Worm (Caenorhabditis elegans) whole organism, L4 larva: ENCODE results near the gene W08E12.6.

Source experiments
- D1046.2 ChIP-seq: fragments of 200-800 bp; sonication (Bioruptor generic); IDR thresholded peaks from 2 replicates; pipeline ENCODE4 v1.3.6; 2022; ENCODE audit warnings: missing genetic modification characterization, missing compliant biosample characterization
- F26F4.8 ChIP-seq: fragments of 200-800 bp; sonication (Bioruptor generic); conservative IDR thresholded peaks from 2 replicates; pipeline ENCODE4 v1.3.6; 2022; ENCODE audit warnings: missing genetic modification characterization, missing compliant biosample characterization
- F37D6.2 ChIP-seq: sonication (generic microtip); optimal IDR thresholded peaks from 2 replicates; lab custom pipeline; 2016; ENCODE audit warnings: mild to moderate bottlenecking, missing genetic modification characterization, missing compliant biosample characterization
- F44E2.7 ChIP-seq: fragments of 200-800 bp; sonication (Bioruptor generic); IDR thresholded peaks from 2 replicates; pipeline ENCODE4 v2.1.2; 2022; ENCODE audit warnings: missing genetic modification characterization, missing compliant biosample characterization
- F49E8.2 ChIP-seq: sonication (generic microtip); optimal IDR thresholded peaks from 2 replicates; lab custom pipeline; 2016; ENCODE audit warnings: missing compliant biosample characterization, mild to moderate bottlenecking, missing genetic modification characterization, borderline replicate concordance
- T26A8.4 ChIP-seq: fragments of 200-800 bp; sonication (Bioruptor generic); IDR thresholded peaks from 2 replicates; pipeline ENCODE4 v1.3.6; 2022; ENCODE audit warnings: missing genetic modification characterization, missing compliant biosample characterization
- Y105C5A.15 ChIP-seq: fragments of 200-800 bp; sonication (Bioruptor generic); IDR thresholded peaks from 2 replicates; pipeline ENCODE4 v1.3.6; 2022; ENCODE audit warnings: missing genetic modification characterization, missing compliant biosample characterization
- Y75B8A.6 ChIP-seq: fragments of 200-800 bp; sonication (Bioruptor generic); IDR thresholded peaks from 2 replicates; pipeline ENCODE4 v1.3.6; 2022; ENCODE audit warnings: missing genetic modification reagents, missing genetic modification characterization, missing compliant biosample characterization
- aha-1 ChIP-seq: fragments of 150-350 bp; peaks from one replicate; lab custom pipeline; 2014; ENCODE audit warnings: missing biosample characterization, missing genetic modification characterization
- ama-1 ChIP-seq: fragments of 150-350 bp; optimal IDR thresholded peaks from 2 replicates; lab custom pipeline; 2014; ENCODE audit warnings: inconsistent platforms, mixed read lengths
- arid-1 ChIP-seq: fragments of 200-800 bp; sonication (Bioruptor generic); conservative IDR thresholded peaks from 2 replicates; pipeline ENCODE4 v1.3.6; 2022; ENCODE audit warnings: missing genetic modification reagents, missing genetic modification characterization, missing compliant biosample characterization
- ceh-20 ChIP-seq: fragments of 200-800 bp; sonication (Bioruptor generic); IDR thresholded peaks from 2 replicates; pipeline ENCODE4 v1.3.6; 2022; ENCODE audit warnings: missing genetic modification reagents, missing genetic modification characterization, missing compliant biosample characterization
- ceh-44 ChIP-seq: fragments of 200-800 bp; sonication (Bioruptor generic); IDR thresholded peaks from 2 replicates; pipeline ENCODE4 v1.3.6; 2022; ENCODE audit warnings: missing genetic modification reagents, missing genetic modification characterization, missing compliant biosample characterization
- ceh-82 ChIP-seq: sonication (generic microtip); optimal IDR thresholded peaks from 2 replicates; lab custom pipeline; 2017; ENCODE audit warnings: missing biosample characterization, missing genetic modification characterization
- ctbp-1 ChIP-seq: fragments of 200-800 bp; sonication (Bioruptor generic); IDR thresholded peaks from 2 replicates; pipeline ENCODE4 v1.3.6; 2022; ENCODE audit warnings: missing genetic modification reagents, missing genetic modification characterization, missing compliant biosample characterization
- daf-16 ChIP-seq, 3 experiments: sonication (generic microtip); optimal IDR thresholded peaks; 2 replicates each; lab custom pipeline; 2016 to 2017; ENCODE audit warnings: missing genetic modification characterization in 3 of 3, missing genetic modification reagents in 3 of 3, mild to moderate bottlenecking in 2 of 3, missing compliant biosample characterization in 2 of 3, missing biosample characterization in 1 of 3, moderate library complexity in 1 of 3
- duxl-1 ChIP-seq: sonication (generic microtip); optimal IDR thresholded peaks from 2 replicates; lab custom pipeline; 2016; ENCODE audit warnings: mild to moderate bottlenecking, missing genetic modification characterization, moderate library complexity, missing compliant biosample characterization; ENCODE audit not compliant: poor library complexity
- egl-43 ChIP-seq: fragments of 200-800 bp; sonication (Bioruptor generic); IDR thresholded peaks from 2 replicates; pipeline ENCODE4 v1.3.6; 2022; ENCODE audit warnings: missing genetic modification reagents, missing genetic modification characterization, missing compliant biosample characterization
- gei-8 ChIP-seq: fragments of 200-800 bp; sonication (Bioruptor generic); optimal IDR thresholded peaks from 2 replicates; lab custom pipeline; 2018; ENCODE audit warnings: mild to moderate bottlenecking, missing genetic modification characterization, missing compliant biosample characterization
- hif-1 ChIP-seq, 2 experiments: sonication (generic microtip); optimal IDR thresholded peaks; 2 replicates each; lab custom pipeline; 2016 to 2017; ENCODE audit warnings: missing compliant biosample characterization in 2 of 2, missing genetic modification characterization in 2 of 2, missing genetic modification reagents in 2 of 2, missing genotype in 2 of 2, mild to moderate bottlenecking in 1 of 2
- hlh-11 ChIP-seq: fragments of 200-800 bp; sonication (Bioruptor generic); optimal IDR thresholded peaks from 2 replicates; lab custom pipeline; 2018; ENCODE audit warnings: mild to moderate bottlenecking, missing genetic modification characterization, missing compliant biosample characterization
- hlh-30 ChIP-seq: sonication (generic microtip); optimal IDR thresholded peaks from 2 replicates; lab custom pipeline; 2017; ENCODE audit warnings: antibody characterized with exemption, mild to moderate bottlenecking, missing genetic modification characterization, missing compliant biosample characterization; ENCODE audit not compliant: insufficient read depth
- lin-1 ChIP-seq: fragments of 200-800 bp; sonication (Bioruptor generic); IDR thresholded peaks from 2 replicates; pipeline ENCODE4 v1.3.6; 2022; ENCODE audit warnings: missing genetic modification reagents, missing genetic modification characterization, missing compliant biosample characterization
- lin-38 ChIP-seq: fragments of 200-800 bp; sonication (Bioruptor generic); IDR thresholded peaks from 2 replicates; pipeline ENCODE4 v1.3.6; 2022; ENCODE audit warnings: missing genetic modification reagents, missing genetic modification characterization, missing compliant biosample characterization
- madf-5 ChIP-seq, 2 experiments: fragments of 200-800 bp; sonication (Bioruptor generic); IDR thresholded peaks; 2 replicates each; pipeline ENCODE4 v1.3.6; 2022; ENCODE audit warnings: missing compliant biosample characterization in 2 of 2, missing genetic modification characterization in 2 of 2
- mep-1 ChIP-seq: fragments of 150-350 bp; sonication (generic microtip); optimal IDR thresholded peaks from 3 replicates; lab custom pipeline; 2014; ENCODE audit warnings: missing biosample characterization, missing genetic modification characterization
- mes-2 ChIP-seq: sonication (generic microtip); optimal IDR thresholded peaks from 2 replicates; lab custom pipeline; 2016; ENCODE audit warnings: missing genotype, mild to moderate bottlenecking, missing genetic modification characterization, missing compliant biosample characterization; ENCODE audit not compliant: poor library complexity, severe bottlenecking
- mxl-3 ChIP-seq: fragments of 200-800 bp; sonication (Bioruptor generic); optimal IDR thresholded peaks from 2 replicates; lab custom pipeline; 2018; ENCODE audit warnings: mild to moderate bottlenecking, missing genetic modification characterization, missing compliant biosample characterization
- nhr-102 ChIP-seq: sonication (generic microtip); optimal IDR thresholded peaks from 2 replicates; lab custom pipeline; 2016; ENCODE audit warnings: mild to moderate bottlenecking, missing genetic modification characterization, moderate library complexity, missing compliant biosample characterization
- nhr-111 ChIP-seq: fragments of 200-800 bp; sonication (Bioruptor generic); optimal IDR thresholded peaks from 2 replicates; lab custom pipeline; 2018; ENCODE audit warnings: mild to moderate bottlenecking, missing genetic modification characterization, missing compliant biosample characterization
- nhr-77 ChIP-seq: fragments of 150-350 bp; optimal IDR thresholded peaks from 2 replicates; lab custom pipeline; 2014; ENCODE audit warnings: missing biosample characterization, missing genetic modification characterization
- pha-4 ChIP-seq, 2 experiments: fragments of 150-350 bp in 1 of 2; fragments of 200-800 bp in 1 of 2; sonication (Bioruptor generic) in 1 of 2; IDR thresholded peaks in 1 of 2; optimal IDR thresholded peaks in 1 of 2; 2 replicates each; pipeline versions ENCODE4 v1.3.6 to Lab custom; 2014 to 2022; ENCODE audit warnings: missing genetic modification characterization in 2 of 2, missing genetic modification reagents in 2 of 2, missing biosample characterization in 1 of 2, missing compliant biosample characterization in 1 of 2
- php-3 ChIP-seq: fragments of 200-800 bp; sonication (Bioruptor generic); IDR thresholded peaks from 2 replicates; pipeline ENCODE4 v1.3.6; 2022; ENCODE audit warnings: missing genetic modification reagents, missing genetic modification characterization, missing compliant biosample characterization
- rbr-2 ChIP-seq: sonication (generic microtip); optimal IDR thresholded peaks from 2 replicates; lab custom pipeline; 2016; ENCODE audit warnings: missing genotype, missing genetic modification characterization, missing compliant biosample characterization
- sdz-12 ChIP-seq: fragments of 200-800 bp; sonication (Bioruptor generic); optimal IDR thresholded peaks from 2 replicates; lab custom pipeline; 2018; ENCODE audit warnings: mild to moderate bottlenecking, missing genetic modification characterization, missing compliant biosample characterization
- set-16 ChIP-seq: fragments of 200-800 bp; sonication (Bioruptor generic); IDR thresholded peaks from 2 replicates; pipeline ENCODE4 v1.3.6; 2022; ENCODE audit warnings: missing genetic modification reagents, missing genetic modification characterization, missing compliant biosample characterization
- spr-1 ChIP-seq: sonication (generic microtip); optimal IDR thresholded peaks from 2 replicates; lab custom pipeline; 2016; ENCODE audit warnings: mild to moderate bottlenecking, missing genetic modification characterization, missing compliant biosample characterization
- spr-3 ChIP-seq: fragments of 200-800 bp; sonication (Bioruptor generic); optimal IDR thresholded peaks from 2 replicates; lab custom pipeline; 2018; ENCODE audit warnings: mild to moderate bottlenecking, missing genetic modification characterization, missing compliant biosample characterization
- tag-97 ChIP-seq: fragments of 200-800 bp; sonication (Bioruptor generic); IDR thresholded peaks from 2 replicates; pipeline ENCODE4 v1.3.6; 2022; ENCODE audit warnings: missing genetic modification characterization, missing compliant biosample characterization
- unc-130 ChIP-seq: sonication (generic microtip); optimal IDR thresholded peaks from 2 replicates; lab custom pipeline; 2016; ENCODE audit warnings: missing genetic modification reagents, missing genetic modification characterization, missing compliant biosample characterization
- unc-62 ChIP-seq, 3 experiments: fragments of 150-350 bp in 1 of 3; sonication (generic microtip); optimal IDR thresholded peaks in 2 of 3; peaks in 1 of 3; 1 replicate in 1 of 3; 2 replicates in 2 of 3; lab custom pipeline; 2014 to 2017; ENCODE audit warnings: missing biosample characterization in 3 of 3, missing genetic modification characterization in 3 of 3, missing genetic modification reagents in 3 of 3, missing genotype in 1 of 3
- vab-7 ChIP-seq: fragments of 200-800 bp; sonication (Bioruptor generic); IDR thresholded peaks from 2 replicates; pipeline ENCODE4 v1.3.6; 2022; ENCODE audit warnings: missing genetic modification reagents, missing genetic modification characterization, missing compliant biosample characterization
- zfp-3 ChIP-seq: fragments of 200-800 bp; sonication (Bioruptor generic); conservative IDR thresholded peaks from 2 replicates; pipeline ENCODE4 v1.3.6; 2022; ENCODE audit warnings: missing genetic modification reagents, missing genetic modification characterization, missing compliant biosample characterization
- zip-11 ChIP-seq: fragments of 200-800 bp; sonication (Bioruptor generic); IDR thresholded peaks from 2 replicates; pipeline ENCODE4 v1.3.6; 2022; ENCODE audit warnings: missing genetic modification characterization, missing compliant biosample characterization
- zip-2 ChIP-seq: fragments of 150-350 bp; optimal IDR thresholded peaks from 2 replicates; lab custom pipeline; 2014; ENCODE audit warnings: missing biosample characterization, missing genetic modification characterization

W08E12.6 gene

DNA sequence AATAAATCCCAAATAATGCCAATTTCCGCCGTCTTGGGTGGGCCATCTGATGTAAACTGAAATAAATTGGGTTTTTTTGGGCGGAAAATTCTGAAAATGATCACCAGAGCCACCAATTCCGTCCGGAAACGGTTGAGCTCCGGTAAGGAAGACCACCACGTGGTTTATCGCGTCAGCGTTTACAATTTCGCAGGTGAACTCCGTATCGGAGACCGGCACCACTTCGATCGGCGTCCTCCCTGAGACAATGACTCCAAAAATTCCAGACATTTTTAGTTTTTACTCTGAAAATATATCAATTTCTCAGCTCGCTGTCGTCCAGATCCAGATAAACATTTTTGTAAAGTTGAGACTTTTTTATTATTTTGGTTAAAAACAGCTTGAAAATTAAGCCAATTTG, 38.2 kb downstream of the W08E12.6 start, which contains the start of gene F42A6.6 (continued):
- TF ChIP-seq zfp-3 (GFP tag; lab: Robert Waterston, UW), result peak; percentile 70; the same call in 1 of the 2 replicates
- TF ChIP-seq unc-130 (GFP tag; lab: Kevin White, UChicago), result peak; percentile 21
- TF ChIP-seq rbr-2 (tag; lab: Kevin White, UChicago), result peak; percentile 33
- peak; percentile 91 for TF ChIP-seq arid-1 (GFP tag; lab: Robert Waterston, UW)
- peak; percentile 87 for TF ChIP-seq egl-43
- no peak for TF ChIP-seq nhr-111 (GFP tag; lab: Kevin White, UChicago)
- 0 out of 2 replicates have a peak, but pooled peaks have one; percentile 33 for TF ChIP-seq F26F4.8 (GFP tag; lab: Robert Waterston, UW)
- no peak; the same call in 1 of the 2 replicates for TF ChIP-seq set-16
- peak; percentile 80 for TF ChIP-seq aha-1 (tag; lab: Kevin White, UChicago)
- peak in 1 of 2 experiments; percentile 22 for TF ChIP-seq daf-16 (GFP tag; optimal IDR thresholded peaks at IDR 0.05; lab: Kevin White, UChicago)
- TF ChIP-seq daf-16 (tag; optimal IDR thresholded peaks at IDR 0.05; lab: Kevin White, UChicago), result peak; percentile 30
- peak; percentile 61; the same call in 1 of the 2 replicates for TF ChIP-seq vab-7 (GFP tag; lab: Robert Waterston, UW)
- peak; percentile 84 for TF ChIP-seq F49E8.2
- no peak; the same call in 1 of the 2 replicates for TF ChIP-seq lin-1 (GFP tag; lab: Robert Waterston, UW)
- TF ChIP-seq mes-2 (tag; lab: Kevin White, UChicago), result peak; percentile 48
- no peak for TF ChIP-seq F37D6.2 (tag; lab: Kevin White, UChicago)
- 0 out of 4 replicates have a peak, but pooled peaks have one; percentile 25 to 51 for TF ChIP-seq madf-5 (GFP tag; IDR thresholded peaks at IDR 0.05; lab: Robert Waterston, UW)
- TF ChIP-seq ceh-20 (GFP tag; lab: Robert Waterston, UW), result peak; percentile 57; the same call in 1 of the 2 replicates
- TF ChIP-seq pha-4 (GFP tag; IDR thresholded peaks at IDR 0.05; lab: Robert Waterston, UW), result peak; percentile 87
- TF ChIP-seq pha-4 (tag; optimal IDR thresholded peaks at IDR 0.05; lab: Kevin White, UChicago), result no peak
- TF ChIP-seq F44E2.7 (GFP tag; lab: Robert Waterston, UW), result no peak
- peak; percentile 69 for TF ChIP-seq spr-1 (tag; lab: Kevin White, UChicago)
- peak; percentile 46 for TF ChIP-seq spr-3 (GFP tag; lab: Kevin White, UChicago)
- peak; percentile 40 for TF ChIP-seq mep-1 (tag; lab: Kevin White, UChicago)
- TF ChIP-seq ceh-44, result no peak
- TF ChIP-seq ceh-82 (tag; lab: Kevin White, UChicago), result no peak
- TF ChIP-seq lin-38 (GFP tag; lab: Robert Waterston, UW), result peak; percentile 84
- peak; percentile 67 for TF ChIP-seq gei-8
- TF ChIP-seq hif-1 (tag; optimal IDR thresholded peaks at IDR 0.05; lab: Kevin White, UChicago), result peak in 1 of 2 experiments; percentile 17
- 0 out of 2 replicates have a peak, but pooled peaks have one; percentile 42 for TF ChIP-seq php-3 (GFP tag; lab: Robert Waterston, UW)
- peak; percentile 83 for TF ChIP-seq ama-1 (lab: Kevin White, UChicago)
- TF ChIP-seq nhr-102, result peak; percentile 62
- no peak for TF ChIP-seq D1046.2 (GFP tag; lab: Robert Waterston, UW)
- peak; percentile 33 for TF ChIP-seq duxl-1
- peak; percentile 60 for TF ChIP-seq Y105C5A.15 (GFP tag; lab: Robert Waterston, UW)
- TF ChIP-seq hlh-11 (tag; lab: Kevin White, UChicago), result peak; percentile 43
- TF ChIP-seq Y75B8A.6 (GFP tag; lab: Robert Waterston, UW), result 0 out of 2 replicates have a peak, but pooled peaks have one; percentile 67
- no peak for TF ChIP-seq mxl-3 (GFP tag; lab: Kevin White, UChicago)
- TF ChIP-seq T26A8.4 (GFP tag; lab: Robert Waterston, UW), result peak; percentile 87
- TF ChIP-seq zip-2 (tag; lab: Kevin White, UChicago), result no peak

DNA sequence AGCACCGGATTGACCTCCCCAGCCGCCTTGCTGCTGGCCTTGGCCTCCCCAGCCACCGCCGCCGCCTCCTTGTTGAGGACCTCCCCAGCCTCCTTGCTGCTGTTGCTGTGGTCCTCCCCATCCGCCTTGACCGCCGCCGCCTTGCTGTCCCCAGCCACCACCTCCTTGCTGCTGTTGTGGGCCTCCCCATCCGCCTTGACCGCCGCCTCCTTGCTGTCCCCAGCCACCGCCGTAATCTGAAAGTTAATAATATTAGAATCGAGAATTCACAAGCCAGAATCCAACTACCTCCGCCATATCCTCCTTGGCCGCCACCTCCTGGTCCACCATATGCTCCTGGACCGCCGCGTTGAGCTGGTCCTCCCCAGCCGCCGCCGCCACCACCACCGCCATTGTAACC, 38.9 kb downstream of the W08E12.6 start:
- TF ChIP-seq unc-62 (GFP tag; optimal IDR thresholded peaks at IDR 0.05 in 1 of 2; lab: Kevin White, UChicago) (peak in 1 of 2 experiments; percentile 9), unc-62 (tag; optimal IDR thresholded peaks at IDR 0.05; lab: Kevin White, UChicago) (no peak), set-16 (peak; percentile 99), pha-4 (GFP tag; IDR thresholded peaks at IDR 0.05; lab: Robert Waterston, UW) (peak; percentile 75; the same call in 1 of the 2 replicates), pha-4 (tag; optimal IDR thresholded peaks at IDR 0.05; lab: Kevin White, UChicago) (no peak), aha-1 (tag; lab: Kevin White, UChicago) (peak; percentile 24), php-3 (GFP tag; lab: Robert Waterston, UW) (no peak), ctbp-1 (no peak), nhr-77 (tag; lab: Kevin White, UChicago) (no peak), hlh-30 (tag; lab: Kevin White, UChicago) (no peak), egl-43 (peak; percentile 61; the same call in 1 of the 2 replicates), tag-97 (GFP tag; lab: Robert Waterston, UW) (no peak), zip-11 (GFP tag; lab: Robert Waterston, UW) (no peak), ceh-44 (no peak), sdz-12 (GFP tag; lab: Kevin White, UChicago) (peak; percentile 26)
